Worm (Caenorhabditis elegans): ENCODE results near the gene C37C3.17.

DNA sequence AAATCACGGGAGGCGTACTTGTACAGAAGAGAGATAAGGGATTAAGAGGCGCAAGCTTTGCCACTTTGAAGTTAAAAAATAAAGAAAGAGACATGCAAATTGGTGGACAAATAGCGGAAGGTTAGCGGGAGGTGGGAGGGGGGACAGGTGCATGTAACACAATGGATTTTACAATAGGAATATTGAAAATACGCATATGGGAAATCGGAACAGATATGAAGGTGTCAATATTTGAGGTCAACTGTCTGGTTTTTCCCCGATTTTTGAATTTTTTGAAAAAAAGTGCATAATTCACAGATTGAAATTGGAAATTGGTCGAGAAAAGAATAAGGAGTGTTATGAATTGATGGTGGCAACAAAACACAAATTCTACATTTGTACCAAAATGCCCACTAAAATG is at the start of gene C37C3.17:
- TF ChIP-seq lin-35 (GFP tag; optimal IDR thresholded peaks at IDR 0.05) = no peak
- TF ChIP-seq ceh-8 (GFP tag; optimal IDR thresholded peaks at IDR 0.05) = no peak
- no peak for TF ChIP-seq nhr-90 (tag; optimal IDR thresholded peaks at IDR 0.05; ENCODE audit: poor library complexity)
- no peak for TF ChIP-seq lin-39 (tag; optimal IDR thresholded peaks at IDR 0.05)

Measured in whole organism, L1 larva.